Fruit fly (Drosophila melanogaster): Measurements from ENCODE around the gene CoRest.

DNA sequence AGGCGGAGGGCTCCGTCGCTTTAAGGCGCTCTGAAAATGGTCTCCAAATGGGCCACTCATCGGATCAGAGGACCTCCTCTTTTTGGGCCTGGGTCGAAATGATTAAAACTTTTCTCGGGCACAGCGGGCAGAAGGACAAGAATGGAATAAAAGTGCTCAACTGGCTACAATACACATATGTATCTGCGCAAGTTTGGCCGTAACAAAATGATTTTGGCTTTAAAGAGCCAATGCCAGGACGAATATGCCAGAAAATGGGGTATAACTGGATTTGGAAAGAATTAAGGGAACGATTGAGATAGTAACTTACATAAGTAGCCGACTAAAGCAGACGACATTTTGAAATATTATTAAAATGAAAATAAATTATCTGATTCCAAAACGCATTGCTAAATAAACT, 25.7 kb downstream of the CoRest start, which contains the start of gene CG32532:
- TF ChIP-seq h (optimal IDR thresholded peaks at IDR 0.05) (no peak), Sin3A (optimal IDR thresholded peaks at IDR 0.05) (no peak)
